Fruit fly (Drosophila melanogaster) whole organism, wandering third instar larva: Measurements from ENCODE around the gene CG1847.

Source experiments
- Abd-B ChIP-seq: fragments of >200 bp; optimal IDR thresholded peaks from 2 replicates; lab custom pipeline; 2017; ENCODE audit warnings: missing biosample characterization, missing genetic modification characterization
- CG32264 ChIP-seq: fragments of 200-800 bp; sonication (Bioruptor generic); optimal IDR thresholded peaks from 2 replicates; lab custom pipeline; 2016; ENCODE audit warnings: missing biosample characterization, missing genetic modification characterization
- CG9705 ChIP-seq: fragments of 200-800 bp; sonication (Bioruptor generic); optimal IDR thresholded peaks from 2 replicates; lab custom pipeline; 2018; ENCODE audit warnings: missing biosample characterization, mild to moderate bottlenecking, missing genetic modification characterization
- CrebA ChIP-seq: fragments of 200-800 bp; sonication (Bioruptor generic); optimal IDR thresholded peaks from 2 replicates; lab custom pipeline; 2016; ENCODE audit warnings: missing biosample characterization, mild to moderate bottlenecking, missing genetic modification characterization, borderline replicate concordance
- Dfd ChIP-seq: fragments of >200 bp; optimal IDR thresholded peaks from 2 replicates; lab custom pipeline; 2017; ENCODE audit warnings: missing biosample characterization, missing genetic modification characterization
- Dif ChIP-seq: fragments of 200-275, 200-300 bp; sonication (Bioruptor generic); optimal IDR thresholded peaks from 2 replicates; lab custom pipeline; 2018; ENCODE audit warnings: missing biosample characterization, missing genetic modification characterization; ENCODE audit not compliant: partially characterized antibody
- GATAd ChIP-seq: sonication (Bioruptor generic); optimal IDR thresholded peaks from 2 replicates; lab custom pipeline; 2016; ENCODE audit warnings: missing biosample characterization, missing genetic modification characterization
- HLH106 ChIP-seq: fragments of 200-800 bp; optimal IDR thresholded peaks from 3 replicates; lab custom pipeline; 2019; ENCODE audit warnings: missing biosample characterization, mild to moderate bottlenecking, missing genetic modification characterization, moderate library complexity
- Hnf4 ChIP-seq: fragments of 200-800 bp; sonication (Bioruptor generic); optimal IDR thresholded peaks from 2 replicates; lab custom pipeline; 2016; ENCODE audit warnings: missing biosample characterization, mild to moderate bottlenecking, missing genetic modification characterization
- Hr78 ChIP-seq: fragments of >200 bp; optimal IDR thresholded peaks from 2 replicates; lab custom pipeline; 2017; ENCODE audit warnings: missing biosample characterization, missing genetic modification characterization
- Hr83 ChIP-seq: fragments of 200-300 bp; sonication (Bioruptor generic); optimal IDR thresholded peaks from 2 replicates; lab custom pipeline; 2016; ENCODE audit warnings: missing biosample characterization, mild to moderate bottlenecking, missing genetic modification characterization, moderate library complexity; ENCODE audit not compliant: poor library complexity, severe bottlenecking
- Jra ChIP-seq: sonication (Bioruptor generic); optimal IDR thresholded peaks from 2 replicates; lab custom pipeline; 2016; ENCODE audit warnings: missing biosample characterization, missing genetic modification characterization
- Mio ChIP-seq: sonication (Bioruptor generic); optimal IDR thresholded peaks from 2 replicates; lab custom pipeline; 2016; ENCODE audit warnings: missing biosample characterization, missing genetic modification characterization
- Myc ChIP-seq: fragments of >200 bp; optimal IDR thresholded peaks from 2 replicates; lab custom pipeline; 2017
- N ChIP-seq: fragments of >200 bp; optimal IDR thresholded peaks from 2 replicates; lab custom pipeline; 2018; ENCODE audit warnings: missing biosample characterization, missing external identifiers, missing genetic modification characterization
- OdsH ChIP-seq: fragments of 200-800 bp; sonication (Bioruptor generic); optimal IDR thresholded peaks from 2 replicates; lab custom pipeline; 2016; ENCODE audit warnings: missing biosample characterization, mild to moderate bottlenecking, missing genetic modification characterization
- Rel ChIP-seq, 2 experiments: fragments of 200-800 bp; sonication (Bioruptor generic) in 1 of 2; optimal IDR thresholded peaks; 2 replicates in 1 of 2; 3 replicates in 1 of 2; lab custom pipeline; 2016 to 2019; ENCODE audit warnings: mild to moderate bottlenecking in 2 of 2, missing biosample characterization in 2 of 2, missing genetic modification characterization in 2 of 2, moderate library complexity in 1 of 2
- Sp1 ChIP-seq: fragments of 200-800 bp; sonication (Bioruptor generic); optimal IDR thresholded peaks from 3 replicates; lab custom pipeline; 2019; ENCODE audit warnings: missing biosample characterization, mild to moderate bottlenecking, missing genetic modification characterization, moderate library complexity
- Vsx2 ChIP-seq: fragments of 200-300, 225-300 bp; sonication (Bioruptor generic); optimal IDR thresholded peaks from 2 replicates; lab custom pipeline; 2018; ENCODE audit warnings: missing biosample characterization, missing genetic modification characterization; ENCODE audit not compliant: partially characterized antibody
- br ChIP-seq: fragments of 200-800 bp; sonication (Bioruptor generic); optimal IDR thresholded peaks from 2 replicates; lab custom pipeline; 2016; ENCODE audit warnings: missing biosample characterization, missing genetic modification characterization
- brk ChIP-seq: fragments of 200-800 bp; sonication (Bioruptor generic); optimal IDR thresholded peaks from 2 replicates; lab custom pipeline; 2016; ENCODE audit warnings: missing biosample characterization, mild to moderate bottlenecking, missing genetic modification characterization
- dl ChIP-seq, 2 experiments: fragments of 175-275, 200-275 bp in 1 of 2; fragments of 200-275 bp in 1 of 2; sonication (Bioruptor generic); optimal IDR thresholded peaks; lab custom pipeline; 2018; ENCODE audit warnings: mild to moderate bottlenecking in 2 of 2, missing biosample characterization in 2 of 2, missing genetic modification characterization in 2 of 2, moderate library complexity in 2 of 2; ENCODE audit not compliant: partially characterized antibody in 2 of 2, insufficient read depth in 1 of 2
- dmrt93B ChIP-seq: fragments of 200-800 bp; sonication (Bioruptor generic); optimal IDR thresholded peaks from 2 replicates; lab custom pipeline; 2018; ENCODE audit warnings: missing biosample characterization, mild to moderate bottlenecking, missing genetic modification characterization
- dsf ChIP-seq: sonication (Bioruptor generic); optimal IDR thresholded peaks from 2 replicates; lab custom pipeline; 2016; ENCODE audit warnings: missing biosample characterization, missing genetic modification characterization, borderline replicate concordance
- ey ChIP-seq: fragments of 200-800 bp; sonication (Bioruptor generic); optimal IDR thresholded peaks from 2 replicates; lab custom pipeline; 2016; ENCODE audit warnings: missing biosample characterization, missing genetic modification characterization
- foxo ChIP-seq, 2 experiments: fragments of 200-800 bp; sonication (Bioruptor generic); optimal IDR thresholded peaks; 2 replicates in 1 of 2; 3 replicates in 1 of 2; lab custom pipeline; 2016 to 2017; ENCODE audit warnings: missing biosample characterization in 2 of 2, missing genetic modification characterization in 2 of 2
- fru ChIP-seq: fragments of 200-800 bp; sonication (Bioruptor generic); optimal IDR thresholded peaks from 3 replicates; lab custom pipeline; 2016; ENCODE audit warnings: missing biosample characterization, mild to moderate bottlenecking, missing genetic modification characterization
- h ChIP-seq: fragments of 200-800 bp; sonication (Bioruptor generic); optimal IDR thresholded peaks from 3 replicates; lab custom pipeline; 2016; ENCODE audit warnings: missing biosample characterization, mild to moderate bottlenecking, missing genetic modification characterization
- jim ChIP-seq: fragments of 175-275, 200-325 bp; sonication (Bioruptor generic); optimal IDR thresholded peaks from 2 replicates; lab custom pipeline; 2016; ENCODE audit warnings: missing biosample characterization, mild to moderate bottlenecking, missing genetic modification characterization
- lola ChIP-seq: fragments of >200 bp; optimal IDR thresholded peaks from 2 replicates; lab custom pipeline; 2017; ENCODE audit warnings: missing biosample characterization, missing genetic modification characterization
- pan ChIP-seq: fragments of >200 bp; optimal IDR thresholded peaks from 2 replicates; lab custom pipeline; 2017
- psq ChIP-seq: fragments of 200-800 bp; sonication (Bioruptor generic); optimal IDR thresholded peaks from 3 replicates; lab custom pipeline; 2017; ENCODE audit warnings: missing biosample characterization, mild to moderate bottlenecking, missing genetic modification characterization, moderate library complexity
- rgr ChIP-seq: fragments of 200-800 bp; sonication (Bioruptor generic); optimal IDR thresholded peaks from 3 replicates; lab custom pipeline; 2016; ENCODE audit warnings: missing biosample characterization, mild to moderate bottlenecking, missing genetic modification characterization
- sage ChIP-seq: fragments of 200-800 bp; sonication (Bioruptor generic); optimal IDR thresholded peaks from 2 replicates; lab custom pipeline; 2016; ENCODE audit warnings: missing biosample characterization, mild to moderate bottlenecking, missing genetic modification characterization
- sv ChIP-seq: fragments of 200-800 bp; sonication (Bioruptor generic); optimal IDR thresholded peaks from 3 replicates; lab custom pipeline; 2016; ENCODE audit warnings: missing biosample characterization, missing genetic modification characterization
- tai ChIP-seq: sonication (Bioruptor generic); optimal IDR thresholded peaks from 2 replicates; lab custom pipeline; 2016; ENCODE audit warnings: missing biosample characterization, missing genetic modification characterization
- usp ChIP-seq: fragments of >200 bp; optimal IDR thresholded peaks from 2 replicates; lab custom pipeline; 2017; ENCODE audit warnings: missing biosample characterization, missing genetic modification characterization
- woc ChIP-seq: sonication (Bioruptor generic); optimal IDR thresholded peaks from 2 replicates; lab custom pipeline; 2016; ENCODE audit warnings: missing biosample characterization, mild to moderate bottlenecking, missing genetic modification characterization

The CG1847 gene

dm6 chrX:11917056-11917633 is 48.2 kb downstream of the CG1847 start, which contains the start of gene pot:
Gene pot, minus strand, starts transcription at chrX:11917260.
- no peak for TF ChIP-seq GATAd (GFP tag; lab: Kevin White, UChicago)
- TF ChIP-seq tai (GFP tag; lab: Kevin White, UChicago): no peak
- TF ChIP-seq fru (GFP tag; lab: Kevin White, UChicago): no peak
- TF ChIP-seq Jra: no peak
- TF ChIP-seq usp (GFP tag; lab: Kevin White, UChicago): no peak
- TF ChIP-seq br (GFP tag; lab: Kevin White, UChicago): no peak
- no peak for TF ChIP-seq CrebA (GFP tag; lab: Kevin White, UChicago)
- peak; percentile 14 for TF ChIP-seq woc (GFP tag; lab: Kevin White, UChicago)
- no peak for TF ChIP-seq psq (GFP tag; lab: Kevin White, UChicago)
- no peak for TF ChIP-seq Hnf4
- no peak for TF ChIP-seq pan (lab: Kevin White, UChicago)
- no peak for TF ChIP-seq Sp1 (GFP tag; lab: Kevin White, UChicago)
- peak; percentile 61 for TF ChIP-seq Myc (lab: Kevin White, UChicago)
- TF ChIP-seq h (GFP tag; lab: Kevin White, UChicago): no peak
- TF ChIP-seq sage (GFP tag; lab: Kevin White, UChicago): no peak
- TF ChIP-seq Dfd (GFP tag; lab: Kevin White, UChicago): no peak
- no peak for TF ChIP-seq dsf (GFP tag; lab: Kevin White, UChicago)
- no peak for TF ChIP-seq rgr (GFP tag; lab: Kevin White, UChicago)
- TF ChIP-seq OdsH (GFP tag; lab: Kevin White, UChicago): no peak
- no peak for TF ChIP-seq Rel (GFP tag; optimal IDR thresholded peaks at IDR 0.05; lab: Kevin White, UChicago)
- TF ChIP-seq Rel (tag; optimal IDR thresholded peaks at IDR 0.05; lab: Kevin White, UChicago): no peak
- no peak for TF ChIP-seq brk (GFP tag; lab: Kevin White, UChicago)
- TF ChIP-seq Abd-B (GFP tag; lab: Kevin White, UChicago): no peak
- no peak for TF ChIP-seq CG9705 (GFP tag; lab: Kevin White, UChicago)
- TF ChIP-seq jim (GFP tag; lab: Kevin White, UChicago): no peak
- peak; percentile 36 for TF ChIP-seq Hr83
- TF ChIP-seq ey (GFP tag; lab: Kevin White, UChicago): no peak
- no peak for TF ChIP-seq dmrt93B (GFP tag; lab: Kevin White, UChicago)
- TF ChIP-seq lola (GFP tag; lab: Kevin White, UChicago): no peak
- no peak for TF ChIP-seq foxo (GFP tag; optimal IDR thresholded peaks at IDR 0.05; lab: Kevin White, UChicago)
- no peak for TF ChIP-seq N (GFP tag; lab: Kevin White, UChicago)
- no peak for TF ChIP-seq CG32264 (GFP tag; lab: Kevin White, UChicago)
- peak in 1 of 2 experiments; percentile 33 for TF ChIP-seq dl (GFP tag; optimal IDR thresholded peaks at IDR 0.05; lab: Kevin White, UChicago; ENCODE audit: insufficient read depth in 1 of 2, partially characterized antibody in 2 of 2)
- peak; percentile 18 for TF ChIP-seq Dif (GFP tag; lab: Kevin White, UChicago)
- no peak for TF ChIP-seq HLH106
- TF ChIP-seq Hr78 (GFP tag; lab: Kevin White, UChicago): no peak
- no peak for TF ChIP-seq sv (GFP tag; lab: Kevin White, UChicago)
- TF ChIP-seq Mio: no peak
- TF ChIP-seq Vsx2: peak; percentile 62
- TF ChIP-seq, all 38 proteins: peak for 6
